Fruit fly (Drosophila melanogaster) whole organism, embryonic: Measurements from ENCODE around the gene Nubp1.
A peak's percentile ranks its signal among the peaks of the same experiment; 100 is the strongest.

Experiments
- Aef1 ChIP-seq: fragments of 200-800 bp; sonication (Bioruptor generic); IDR thresholded peaks from 3 replicates; pipeline ENCODE4 v1.3.6; 2022; ENCODE audit warnings: missing biosample characterization, missing genetic modification characterization
- Atf3 ChIP-seq: fragments of 200-800 bp; sonication (Bioruptor generic); optimal IDR thresholded peaks from 3 replicates; lab custom pipeline; 2016; ENCODE audit warnings: missing biosample characterization, missing genetic modification characterization
- Blimp-1 ChIP-seq: fragments of 200-800 bp; sonication (Bioruptor generic); optimal IDR thresholded peaks from 3 replicates; lab custom pipeline; 2018; ENCODE audit warnings: missing biosample characterization, missing genetic modification characterization, mild to moderate bottlenecking, moderate library complexity, missing genetic modification reagents
- CG11695 ChIP-seq: fragments of 200-800 bp; sonication (Bioruptor generic); IDR thresholded peaks from 3 replicates; pipeline ENCODE4 v1.3.6; 2022; ENCODE audit warnings: missing biosample characterization, missing genetic modification characterization
- CG11723 ChIP-seq: fragments of 200-800 bp; sonication (Bioruptor generic); optimal IDR thresholded peaks from 2 replicates; lab custom pipeline; 2017; ENCODE audit warnings: missing biosample characterization, mild to moderate bottlenecking, missing genetic modification characterization
- CG12391 ChIP-seq: fragments of 200-800 bp; sonication (Bioruptor generic); optimal IDR thresholded peaks from 3 replicates; lab custom pipeline; 2018; ENCODE audit warnings: missing biosample characterization, mild to moderate bottlenecking, missing genetic modification characterization, moderate library complexity
- CG12659 ChIP-seq: fragments of 200-800 bp; sonication (Bioruptor generic); optimal IDR thresholded peaks from 3 replicates; lab custom pipeline; 2017; ENCODE audit warnings: mild to moderate bottlenecking, missing biosample characterization, missing genetic modification reagents, missing genetic modification characterization
- CG13624 ChIP-seq: fragments of 200-800 bp; sonication (Bioruptor generic); optimal IDR thresholded peaks from 2 replicates; lab custom pipeline; 2016; ENCODE audit warnings: missing biosample characterization, missing genetic modification characterization
- CG14014 ChIP-seq: fragments of 200-800 bp; sonication (Bioruptor generic); IDR thresholded peaks from 2 replicates; pipeline ENCODE4 v1.3.6; 2022; ENCODE audit warnings: missing biosample characterization, missing genetic modification characterization
- CG14860 ChIP-seq: fragments of 200-800 bp; sonication (Bioruptor generic); IDR thresholded peaks from 3 replicates; pipeline ENCODE4 v1.3.6; 2022; ENCODE audit warnings: missing biosample characterization, missing genetic modification characterization; ENCODE audit not compliant: partially characterized antibody
- CG17328 ChIP-seq: fragments of 200-800 bp; sonication (Bioruptor generic); IDR thresholded peaks from 2 replicates; pipeline ENCODE4 v1.3.6; 2022; ENCODE audit warnings: missing biosample characterization, missing genetic modification characterization
- CG18619 ChIP-seq: fragments of 200-800 bp; sonication (Bioruptor generic); optimal IDR thresholded peaks from 3 replicates; lab custom pipeline; 2017; ENCODE audit warnings: missing biosample characterization, mild to moderate bottlenecking, missing genetic modification characterization
- CG2120 ChIP-seq: fragments of 200-800 bp; sonication (Bioruptor generic); optimal IDR thresholded peaks from 3 replicates; lab custom pipeline; 2016; ENCODE audit warnings: missing biosample characterization, missing genetic modification characterization
- CG4404 ChIP-seq: fragments of 200-800 bp; sonication (Bioruptor generic); IDR thresholded peaks from 2 replicates; pipeline ENCODE4 v1.3.6; 2022; ENCODE audit warnings: missing biosample characterization, missing genetic modification characterization
- CG4707 ChIP-seq: fragments of 200-800 bp; sonication (Bioruptor generic); optimal IDR thresholded peaks from 2 replicates; lab custom pipeline; 2018; ENCODE audit warnings: missing biosample characterization, mild to moderate bottlenecking, missing genetic modification characterization, moderate library complexity
- CG7271 ChIP-seq: fragments of 200-800 bp; sonication (Bioruptor generic); optimal IDR thresholded peaks from 2 replicates; lab custom pipeline; 2018; ENCODE audit warnings: missing biosample characterization, mild to moderate bottlenecking, missing genetic modification characterization, moderate library complexity
- CG8290 ChIP-seq, 3 experiments: fragments of 200-800 bp; sonication (Bioruptor generic); optimal IDR thresholded peaks; 2 replicates each; lab custom pipeline; 2016 to 2019; ENCODE audit warnings: missing biosample characterization in 3 of 3, missing genetic modification characterization in 3 of 3, mild to moderate bottlenecking in 2 of 3, moderate library complexity in 1 of 3
- CG8359 ChIP-seq: fragments of 200-800 bp; sonication (Bioruptor generic); optimal IDR thresholded peaks from 2 replicates; lab custom pipeline; 2017; ENCODE audit warnings: missing biosample characterization, mild to moderate bottlenecking, missing genetic modification characterization, borderline replicate concordance
- Deaf1 ChIP-seq: fragments of 200-800 bp; optimal IDR thresholded peaks from 3 replicates; lab custom pipeline; 2019; ENCODE audit warnings: missing biosample characterization, mild to moderate bottlenecking, missing genetic modification characterization, moderate library complexity
- Dek ChIP-seq: fragments of 200-800 bp; sonication (Bioruptor generic); optimal IDR thresholded peaks from 3 replicates; lab custom pipeline; 2019; ENCODE audit warnings: missing biosample characterization, mild to moderate bottlenecking, missing genetic modification characterization, moderate library complexity
- HLH54F ChIP-seq: fragments of 200-800 bp; sonication (Bioruptor generic); optimal IDR thresholded peaks from 3 replicates; lab custom pipeline; 2016; ENCODE audit warnings: missing biosample characterization, missing genetic modification characterization
- Hmr ChIP-seq: fragments of 200-800 bp; sonication (Bioruptor generic); optimal IDR thresholded peaks from 3 replicates; lab custom pipeline; 2017; ENCODE audit warnings: mild to moderate bottlenecking, missing biosample characterization, missing genetic modification reagents, missing genetic modification characterization
- Hr3 ChIP-seq: fragments of 200-800 bp; sonication (Bioruptor generic); optimal IDR thresholded peaks from 3 replicates; lab custom pipeline; 2016; ENCODE audit warnings: missing biosample characterization, missing genetic modification characterization
- Med ChIP-seq: fragments of 200-800 bp; sonication (Bioruptor generic); peaks from one replicate; lab custom pipeline; 2016; ENCODE audit warnings: missing biosample characterization, missing genetic modification characterization, mild to moderate bottlenecking, inconsistent platforms, moderate library complexity
- Pdp1 ChIP-seq, 2 experiments: fragments of 200-800 bp; sonication (Bioruptor generic); optimal IDR thresholded peaks; 3 replicates each; lab custom pipeline; 2016; ENCODE audit warnings: missing biosample characterization in 2 of 2, missing genetic modification characterization in 2 of 2, mild to moderate bottlenecking in 1 of 2, moderate library complexity in 1 of 2
- Ptx1 ChIP-seq: fragments of 200-800 bp; sonication (Bioruptor generic); IDR thresholded peaks from 2 replicates; pipeline ENCODE4 v1.3.6; 2022; ENCODE audit warnings: missing biosample characterization, missing genetic modification characterization
- Rx ChIP-seq: fragments of 200-800 bp; sonication (Bioruptor generic); IDR thresholded peaks from 2 replicates; pipeline ENCODE4 v1.3.6; 2022; ENCODE audit warnings: missing biosample characterization, missing genetic modification characterization
- Sox100B ChIP-seq: fragments of 200-800 bp; sonication (Bioruptor generic); optimal IDR thresholded peaks from 3 replicates; lab custom pipeline; 2018; ENCODE audit warnings: missing biosample characterization, mild to moderate bottlenecking, missing genetic modification characterization
- Sox102F ChIP-seq: fragments of 200-800 bp; sonication (Bioruptor generic); optimal IDR thresholded peaks from 2 replicates; lab custom pipeline; 2018; ENCODE audit warnings: missing biosample characterization, mild to moderate bottlenecking, missing genetic modification characterization, moderate library complexity
- az2 ChIP-seq: fragments of 200-800 bp; sonication (Bioruptor generic); optimal IDR thresholded peaks from 3 replicates; lab custom pipeline; 2016; ENCODE audit warnings: missing biosample characterization, missing genetic modification characterization
- bbx ChIP-seq: fragments of 200-800 bp; sonication (Bioruptor generic); IDR thresholded peaks from 2 replicates; pipeline ENCODE4 v1.3.6; 2022; ENCODE audit warnings: missing biosample characterization, missing genetic modification characterization; ENCODE audit not compliant: partially characterized antibody
- crol ChIP-seq: fragments of 200-800 bp; sonication (Bioruptor generic); IDR thresholded peaks from 2 replicates; pipeline ENCODE4 v1.3.6; 2022; ENCODE audit warnings: missing biosample characterization, missing genetic modification characterization
- dmrt11E ChIP-seq: fragments of 200-800 bp; sonication (Bioruptor generic); optimal IDR thresholded peaks from 3 replicates; lab custom pipeline; 2018; ENCODE audit warnings: missing biosample characterization, mild to moderate bottlenecking, missing genetic modification characterization, moderate library complexity
- dmrt99B ChIP-seq: fragments of 200-800 bp; sonication (Bioruptor generic); optimal IDR thresholded peaks from 2 replicates; lab custom pipeline; 2018; ENCODE audit warnings: missing biosample characterization, mild to moderate bottlenecking, missing genetic modification characterization, moderate library complexity
- dpn ChIP-seq, 2 experiments: fragments of 200-800 bp; sonication (Bioruptor generic); optimal IDR thresholded peaks; 3 replicates each; lab custom pipeline; 2016; ENCODE audit warnings: missing biosample characterization in 2 of 2, missing genetic modification characterization in 2 of 2
- fd3F ChIP-seq: fragments of 200-800 bp; sonication (Bioruptor generic); optimal IDR thresholded peaks from 2 replicates; lab custom pipeline; 2018; ENCODE audit warnings: missing biosample characterization, mild to moderate bottlenecking, missing genetic modification characterization, moderate library complexity
- gcm ChIP-seq: fragments of 200-800 bp; sonication (Bioruptor generic); optimal IDR thresholded peaks from 2 replicates; lab custom pipeline; 2019; ENCODE audit warnings: missing biosample characterization, mild to moderate bottlenecking, missing genetic modification characterization, moderate library complexity
- grau ChIP-seq: fragments of 200-800 bp; optimal IDR thresholded peaks from 3 replicates; lab custom pipeline; 2019; ENCODE audit warnings: missing biosample characterization, mild to moderate bottlenecking, missing genetic modification characterization, moderate library complexity
- gro ChIP-seq: fragments of 200-800 bp; sonication (Bioruptor generic); optimal IDR thresholded peaks from 2 replicates; lab custom pipeline; 2016; ENCODE audit warnings: missing biosample characterization, missing genetic modification characterization
- jigr1 ChIP-seq: fragments of 200-800 bp; sonication (Bioruptor generic); IDR thresholded peaks from 3 replicates; pipeline ENCODE4 v1.3.6; 2022; ENCODE audit warnings: missing biosample characterization, missing genetic modification characterization
- lab ChIP-seq: fragments of 200-800 bp; sonication (Bioruptor generic); optimal IDR thresholded peaks from 3 replicates; lab custom pipeline; 2017; ENCODE audit warnings: missing biosample characterization, missing genetic modification characterization, mild to moderate bottlenecking, moderate library complexity, missing genetic modification reagents
- maf-S ChIP-seq: fragments of 200-800 bp; sonication (Bioruptor generic); optimal IDR thresholded peaks from 2 replicates; lab custom pipeline; 2016; ENCODE audit warnings: missing biosample characterization, missing genetic modification characterization
- pfk ChIP-seq: fragments of 200-800 bp; sonication (Bioruptor generic); optimal IDR thresholded peaks from 2 replicates; lab custom pipeline; 2018; ENCODE audit warnings: missing biosample characterization, mild to moderate bottlenecking, missing genetic modification characterization, moderate library complexity
- sd ChIP-seq: fragments of 200-800 bp; sonication (Bioruptor generic); optimal IDR thresholded peaks from 3 replicates; lab custom pipeline; 2018; ENCODE audit warnings: missing biosample characterization, mild to moderate bottlenecking, missing genetic modification characterization, moderate library complexity
- sob ChIP-seq: fragments of 200-800 bp; sonication (Bioruptor generic); IDR thresholded peaks from 2 replicates; pipeline ENCODE4 v1.3.6; 2022; ENCODE audit warnings: missing biosample characterization, missing genetic modification characterization
- sr ChIP-seq: fragments of 200-800 bp; sonication (Bioruptor generic); IDR thresholded peaks from 3 replicates; pipeline ENCODE4 v1.3.6; 2022; ENCODE audit warnings: missing biosample characterization, missing genetic modification characterization
- ttk ChIP-seq: fragments of 200-800 bp; sonication (Bioruptor generic); IDR thresholded peaks from 2 replicates; pipeline ENCODE4 v2.1.2; 2022; ENCODE audit warnings: missing biosample characterization, missing genetic modification characterization

The Nubp1 gene

DNA sequence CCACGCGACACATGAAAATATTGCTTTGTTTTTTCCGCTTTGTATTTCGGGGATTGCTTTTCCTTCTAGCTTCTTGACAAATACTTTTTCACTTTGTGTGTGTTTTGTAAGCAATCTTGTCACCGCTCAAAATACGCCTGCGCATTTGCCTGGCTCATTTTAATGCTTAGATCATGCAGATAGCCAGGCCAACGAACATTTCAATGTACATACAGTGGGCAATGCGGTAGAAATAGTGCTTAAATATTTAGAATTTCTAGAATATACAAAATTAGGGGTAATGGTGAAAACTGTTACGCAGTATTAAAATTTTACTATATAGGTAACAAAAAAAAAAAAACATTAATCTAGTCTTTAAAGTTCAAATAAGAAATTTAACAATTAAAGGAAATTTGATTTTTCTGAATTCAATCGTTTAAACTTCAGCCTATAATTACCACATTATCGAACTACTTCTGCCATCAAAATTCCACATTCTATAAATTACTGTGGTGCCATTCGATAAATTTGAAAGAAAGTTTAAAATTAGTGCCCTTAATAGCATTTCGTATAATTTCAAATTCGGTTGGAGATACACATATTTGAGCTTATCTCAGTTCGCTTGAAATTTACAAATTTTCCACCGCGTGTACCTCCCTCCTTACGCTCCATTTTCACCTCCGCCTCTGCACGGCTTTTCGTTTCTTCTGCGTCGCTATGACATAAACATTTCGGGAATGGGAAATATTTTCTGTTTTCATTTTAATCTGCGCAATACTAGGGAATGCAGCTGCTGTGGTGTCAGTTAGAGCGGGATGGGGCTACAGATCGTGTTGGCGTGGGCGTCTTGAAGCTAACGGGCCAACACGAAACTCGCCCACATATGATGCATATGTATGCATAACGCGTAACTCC is 25.2 kb upstream of the Nubp1 start:
- TF ChIP-seq CG7271 (tag; lab: Kevin White, UChicago) (no peak), maf-S (no peak), CG13624 (GFP tag; lab: Kevin White, UChicago) (peak; percentile 37), Sox102F (peak; percentile 56), Pdp1 (GFP tag; optimal IDR thresholded peaks at IDR 0.05; lab: Kevin White, UChicago) (peak in 1 of 2 experiments; percentile 91), CG11695 (no peak), jigr1 (GFP tag; lab: Robert Waterston, UW) (no peak), dpn (GFP tag; optimal IDR thresholded peaks at IDR 0.05; lab: Kevin White, UChicago) (peak in 1 of 2 experiments; percentile 36), CG17328 (peak; percentile 51), lab (GFP tag; lab: Kevin White, UChicago) (no peak), Sox100B (no peak), gro (GFP tag; lab: Kevin White, UChicago) (no peak), CG14860 (GFP tag; lab: Robert Waterston, UW) (no peak), az2 (GFP tag; lab: Kevin White, UChicago) (peak; percentile 17), dmrt11E (tag; lab: Kevin White, UChicago) (no peak), CG8290 (GFP tag; optimal IDR thresholded peaks at IDR 0.05; lab: Kevin White, UChicago) (no peak), CG8290 (tag; optimal IDR thresholded peaks at IDR 0.05; lab: Kevin White, UChicago) (peak in 1 of 2 experiments; percentile 35), CG4707 (peak; percentile 80), pfk (GFP tag; lab: Kevin White, UChicago) (no peak), CG12391 (tag; lab: Kevin White, UChicago) (peak; percentile 21), HLH54F (GFP tag; lab: Kevin White, UChicago) (peak; percentile 21), sr (GFP tag; lab: Robert Waterston, UW) (peak; percentile 77), dmrt99B (tag; lab: Kevin White, UChicago) (peak; percentile 0), Rx (GFP tag; lab: Robert Waterston, UW) (no peak), fd3F (GFP tag; lab: Kevin White, UChicago) (no peak), Ptx1 (peak; percentile 50), Hmr (peak; percentile 2), Deaf1 (no peak), Blimp-1 (GFP tag; lab: Kevin White, UChicago) (no peak), CG14014 (0 out of 2 replicates have a peak, but pooled peaks have one; percentile 9), CG4404 (GFP tag; lab: Robert Waterston, UW) (no peak), CG18619 (GFP tag; lab: Kevin White, UChicago) (peak; percentile 2), crol (GFP tag; lab: Robert Waterston, UW) (peak; percentile 48; the same call in 1 of the 2 replicates), Hr3 (GFP tag; lab: Kevin White, UChicago) (peak; percentile 17), Med (GFP tag; lab: Kevin White, UChicago) (peak; percentile 77), sob (no peak), Dek (tag; lab: Kevin White, UChicago) (no peak), Atf3 (no peak), CG8359 (no peak), CG2120 (GFP tag; lab: Kevin White, UChicago) (peak; percentile 6), sd (tag; lab: Kevin White, UChicago) (peak; percentile 95), bbx (GFP tag; lab: Robert Waterston, UW) (no peak), Aef1 (GFP tag; lab: Robert Waterston, UW) (peak; percentile 35; the same call in 2 of the 3 replicates), CG12659 (GFP tag; lab: Kevin White, UChicago) (peak; percentile 24), grau (tag; lab: Kevin White, UChicago) (peak; percentile 7), gcm (GFP tag; lab: Kevin White, UChicago) (peak; percentile 2), CG11723 (GFP tag; lab: Kevin White, UChicago) (no peak), ttk (no peak)
